Fruit fly (Drosophila melanogaster) whole organism, wandering third instar larva: ENCODE data around the gene Polr3I.

Experiments used
- Abd-B ChIP-seq: fragments of >200 bp; optimal IDR thresholded peaks from 2 replicates; lab custom pipeline; 2017; ENCODE audit warnings: missing biosample characterization, missing genetic modification characterization
- CG32264 ChIP-seq: fragments of 200-800 bp; sonication (Bioruptor generic); optimal IDR thresholded peaks from 2 replicates; lab custom pipeline; 2016; ENCODE audit warnings: missing biosample characterization, missing genetic modification characterization
- CG9705 ChIP-seq: fragments of 200-800 bp; sonication (Bioruptor generic); optimal IDR thresholded peaks from 2 replicates; lab custom pipeline; 2018; ENCODE audit warnings: missing biosample characterization, mild to moderate bottlenecking, missing genetic modification characterization
- CrebA ChIP-seq: fragments of 200-800 bp; sonication (Bioruptor generic); optimal IDR thresholded peaks from 2 replicates; lab custom pipeline; 2016; ENCODE audit warnings: missing biosample characterization, mild to moderate bottlenecking, missing genetic modification characterization, borderline replicate concordance
- Dfd ChIP-seq: fragments of >200 bp; optimal IDR thresholded peaks from 2 replicates; lab custom pipeline; 2017; ENCODE audit warnings: missing biosample characterization, missing genetic modification characterization
- Dif ChIP-seq: fragments of 200-275, 200-300 bp; sonication (Bioruptor generic); optimal IDR thresholded peaks from 2 replicates; lab custom pipeline; 2018; ENCODE audit warnings: missing biosample characterization, missing genetic modification characterization; ENCODE audit not compliant: partially characterized antibody
- GATAd ChIP-seq: sonication (Bioruptor generic); optimal IDR thresholded peaks from 2 replicates; lab custom pipeline; 2016; ENCODE audit warnings: missing biosample characterization, missing genetic modification characterization
- HLH106 ChIP-seq: fragments of 200-800 bp; optimal IDR thresholded peaks from 3 replicates; lab custom pipeline; 2019; ENCODE audit warnings: missing biosample characterization, mild to moderate bottlenecking, missing genetic modification characterization, moderate library complexity
- Jra ChIP-seq: sonication (Bioruptor generic); optimal IDR thresholded peaks from 2 replicates; lab custom pipeline; 2016; ENCODE audit warnings: missing biosample characterization, missing genetic modification characterization
- Mio ChIP-seq: sonication (Bioruptor generic); optimal IDR thresholded peaks from 2 replicates; lab custom pipeline; 2016; ENCODE audit warnings: missing biosample characterization, missing genetic modification characterization
- Myc ChIP-seq: fragments of >200 bp; optimal IDR thresholded peaks from 2 replicates; lab custom pipeline; 2017
- N ChIP-seq: fragments of >200 bp; optimal IDR thresholded peaks from 2 replicates; lab custom pipeline; 2018; ENCODE audit warnings: missing biosample characterization, missing external identifiers, missing genetic modification characterization
- OdsH ChIP-seq: fragments of 200-800 bp; sonication (Bioruptor generic); optimal IDR thresholded peaks from 2 replicates; lab custom pipeline; 2016; ENCODE audit warnings: missing biosample characterization, mild to moderate bottlenecking, missing genetic modification characterization
- Rel ChIP-seq, 2 experiments: fragments of 200-800 bp; sonication (Bioruptor generic) in 1 of 2; optimal IDR thresholded peaks; 2 replicates in 1 of 2; 3 replicates in 1 of 2; lab custom pipeline; 2016 to 2019; ENCODE audit warnings: mild to moderate bottlenecking in 2 of 2, missing biosample characterization in 2 of 2, missing genetic modification characterization in 2 of 2, moderate library complexity in 1 of 2
- Sp1 ChIP-seq: fragments of 200-800 bp; sonication (Bioruptor generic); optimal IDR thresholded peaks from 3 replicates; lab custom pipeline; 2019; ENCODE audit warnings: missing biosample characterization, mild to moderate bottlenecking, missing genetic modification characterization, moderate library complexity
- Vsx2 ChIP-seq: fragments of 200-300, 225-300 bp; sonication (Bioruptor generic); optimal IDR thresholded peaks from 2 replicates; lab custom pipeline; 2018; ENCODE audit warnings: missing biosample characterization, missing genetic modification characterization; ENCODE audit not compliant: partially characterized antibody
- br ChIP-seq: fragments of 200-800 bp; sonication (Bioruptor generic); optimal IDR thresholded peaks from 2 replicates; lab custom pipeline; 2016; ENCODE audit warnings: missing biosample characterization, missing genetic modification characterization
- brk ChIP-seq: fragments of 200-800 bp; sonication (Bioruptor generic); optimal IDR thresholded peaks from 2 replicates; lab custom pipeline; 2016; ENCODE audit warnings: missing biosample characterization, mild to moderate bottlenecking, missing genetic modification characterization
- dmrt93B ChIP-seq: fragments of 200-800 bp; sonication (Bioruptor generic); optimal IDR thresholded peaks from 2 replicates; lab custom pipeline; 2018; ENCODE audit warnings: missing biosample characterization, mild to moderate bottlenecking, missing genetic modification characterization
- dsf ChIP-seq: sonication (Bioruptor generic); optimal IDR thresholded peaks from 2 replicates; lab custom pipeline; 2016; ENCODE audit warnings: missing biosample characterization, missing genetic modification characterization, borderline replicate concordance
- ey ChIP-seq: fragments of 200-800 bp; sonication (Bioruptor generic); optimal IDR thresholded peaks from 2 replicates; lab custom pipeline; 2016; ENCODE audit warnings: missing biosample characterization, missing genetic modification characterization
- foxo ChIP-seq, 2 experiments: fragments of 200-800 bp; sonication (Bioruptor generic); optimal IDR thresholded peaks; 2 replicates in 1 of 2; 3 replicates in 1 of 2; lab custom pipeline; 2016 to 2017; ENCODE audit warnings: missing biosample characterization in 2 of 2, missing genetic modification characterization in 2 of 2
- fru ChIP-seq: fragments of 200-800 bp; sonication (Bioruptor generic); optimal IDR thresholded peaks from 3 replicates; lab custom pipeline; 2016; ENCODE audit warnings: missing biosample characterization, mild to moderate bottlenecking, missing genetic modification characterization
- h ChIP-seq: fragments of 200-800 bp; sonication (Bioruptor generic); optimal IDR thresholded peaks from 3 replicates; lab custom pipeline; 2016; ENCODE audit warnings: missing biosample characterization, mild to moderate bottlenecking, missing genetic modification characterization
- jim ChIP-seq: fragments of 175-275, 200-325 bp; sonication (Bioruptor generic); optimal IDR thresholded peaks from 2 replicates; lab custom pipeline; 2016; ENCODE audit warnings: missing biosample characterization, mild to moderate bottlenecking, missing genetic modification characterization
- lola ChIP-seq: fragments of >200 bp; optimal IDR thresholded peaks from 2 replicates; lab custom pipeline; 2017; ENCODE audit warnings: missing biosample characterization, missing genetic modification characterization
- pan ChIP-seq: fragments of >200 bp; optimal IDR thresholded peaks from 2 replicates; lab custom pipeline; 2017
- psq ChIP-seq: fragments of 200-800 bp; sonication (Bioruptor generic); optimal IDR thresholded peaks from 3 replicates; lab custom pipeline; 2017; ENCODE audit warnings: missing biosample characterization, mild to moderate bottlenecking, missing genetic modification characterization, moderate library complexity
- rgr ChIP-seq: fragments of 200-800 bp; sonication (Bioruptor generic); optimal IDR thresholded peaks from 3 replicates; lab custom pipeline; 2016; ENCODE audit warnings: missing biosample characterization, mild to moderate bottlenecking, missing genetic modification characterization
- sage ChIP-seq: fragments of 200-800 bp; sonication (Bioruptor generic); optimal IDR thresholded peaks from 2 replicates; lab custom pipeline; 2016; ENCODE audit warnings: missing biosample characterization, mild to moderate bottlenecking, missing genetic modification characterization
- sv ChIP-seq: fragments of 200-800 bp; sonication (Bioruptor generic); optimal IDR thresholded peaks from 3 replicates; lab custom pipeline; 2016; ENCODE audit warnings: missing biosample characterization, missing genetic modification characterization
- tai ChIP-seq: sonication (Bioruptor generic); optimal IDR thresholded peaks from 2 replicates; lab custom pipeline; 2016; ENCODE audit warnings: missing biosample characterization, missing genetic modification characterization
- usp ChIP-seq: fragments of >200 bp; optimal IDR thresholded peaks from 2 replicates; lab custom pipeline; 2017; ENCODE audit warnings: missing biosample characterization, missing genetic modification characterization
- woc ChIP-seq: sonication (Bioruptor generic); optimal IDR thresholded peaks from 2 replicates; lab custom pipeline; 2016; ENCODE audit warnings: missing biosample characterization, mild to moderate bottlenecking, missing genetic modification characterization

The Polr3I gene

DNA sequence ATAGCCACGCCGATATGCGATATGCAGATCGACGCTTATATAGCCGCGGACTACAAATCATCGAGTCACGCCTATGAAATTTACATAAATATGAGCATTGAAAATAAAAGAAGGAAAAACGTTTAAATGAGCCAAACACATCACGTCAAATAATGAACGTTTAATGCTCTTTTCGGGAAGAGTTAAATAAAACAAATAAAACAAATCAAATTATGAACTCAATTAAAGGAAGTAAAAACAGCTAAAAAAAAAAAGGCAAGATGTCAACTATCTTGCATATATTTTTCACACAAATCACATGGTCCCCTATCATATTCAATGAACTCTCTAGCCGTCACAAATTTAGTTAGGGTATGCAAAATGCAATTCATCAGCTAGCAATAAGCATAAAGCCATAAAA is 16.8 kb upstream of the Polr3I start:
- no peak for TF ChIP-seq sv (GFP tag; lab: Kevin White, UChicago)
- no peak for TF ChIP-seq GATAd (GFP tag; lab: Kevin White, UChicago)
- TF ChIP-seq usp, result no peak
- no peak for TF ChIP-seq ey (GFP tag; lab: Kevin White, UChicago)
- TF ChIP-seq h (GFP tag; lab: Kevin White, UChicago), result no peak
- no peak for TF ChIP-seq woc (GFP tag; lab: Kevin White, UChicago)
- TF ChIP-seq tai (GFP tag; lab: Kevin White, UChicago), result no peak
- TF ChIP-seq rgr (GFP tag; lab: Kevin White, UChicago), result no peak
- TF ChIP-seq Jra (GFP tag; lab: Kevin White, UChicago), result no peak
- no peak for TF ChIP-seq fru
- TF ChIP-seq Rel (GFP tag; optimal IDR thresholded peaks at IDR 0.05; lab: Kevin White, UChicago), result no peak
- no peak for TF ChIP-seq Rel (tag; optimal IDR thresholded peaks at IDR 0.05; lab: Kevin White, UChicago)
- no peak for TF ChIP-seq Dfd (GFP tag; lab: Kevin White, UChicago)

DNA sequence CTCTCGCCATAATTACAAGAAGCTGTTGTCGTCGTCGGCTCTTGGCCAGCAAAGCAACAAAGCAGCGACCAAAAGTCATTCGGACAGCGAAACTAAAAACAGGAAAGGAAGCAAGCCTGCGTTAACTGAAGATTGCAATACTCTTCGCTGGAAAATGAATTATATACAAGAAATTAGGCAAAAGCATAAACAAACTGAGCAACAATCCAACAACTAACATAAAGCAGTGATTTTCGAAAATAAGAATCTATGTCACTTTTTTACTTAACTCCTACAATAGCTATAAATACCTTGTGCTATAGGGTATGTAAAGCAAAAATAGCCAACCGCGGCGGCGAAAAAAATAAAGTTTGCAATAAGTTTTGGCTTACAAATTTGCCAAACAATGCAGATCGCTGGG is 12.6 kb upstream of the Polr3I start:
- TF ChIP-seq OdsH (GFP tag; lab: Kevin White, UChicago) (peak; percentile 34), h (GFP tag; lab: Kevin White, UChicago) (peak; percentile 29), usp (no peak), br (peak; percentile 23), ey (GFP tag; lab: Kevin White, UChicago) (peak; percentile 41), Abd-B (no peak), Dif (GFP tag; lab: Kevin White, UChicago) (no peak), Sp1 (GFP tag; lab: Kevin White, UChicago) (no peak), CG32264 (GFP tag; lab: Kevin White, UChicago) (no peak), Vsx2 (GFP tag; lab: Kevin White, UChicago) (no peak), Jra (GFP tag; lab: Kevin White, UChicago) (no peak), sv (GFP tag; lab: Kevin White, UChicago) (no peak), HLH106 (peak; percentile 18), jim (GFP tag; lab: Kevin White, UChicago) (no peak), GATAd (GFP tag; lab: Kevin White, UChicago) (no peak), brk (GFP tag; lab: Kevin White, UChicago) (no peak), dsf (GFP tag; lab: Kevin White, UChicago) (no peak), N (GFP tag; lab: Kevin White, UChicago) (no peak), lola (no peak), foxo (GFP tag; optimal IDR thresholded peaks at IDR 0.05; lab: Kevin White, UChicago) (peak in 1 of 2 experiments; percentile 14), Mio (GFP tag; lab: Kevin White, UChicago) (no peak), CG9705 (GFP tag; lab: Kevin White, UChicago) (no peak), rgr (GFP tag; lab: Kevin White, UChicago) (no peak), sage (no peak), fru (peak; percentile 55)
- TF ChIP-seq, all 38 proteins: peak for 7

DNA sequence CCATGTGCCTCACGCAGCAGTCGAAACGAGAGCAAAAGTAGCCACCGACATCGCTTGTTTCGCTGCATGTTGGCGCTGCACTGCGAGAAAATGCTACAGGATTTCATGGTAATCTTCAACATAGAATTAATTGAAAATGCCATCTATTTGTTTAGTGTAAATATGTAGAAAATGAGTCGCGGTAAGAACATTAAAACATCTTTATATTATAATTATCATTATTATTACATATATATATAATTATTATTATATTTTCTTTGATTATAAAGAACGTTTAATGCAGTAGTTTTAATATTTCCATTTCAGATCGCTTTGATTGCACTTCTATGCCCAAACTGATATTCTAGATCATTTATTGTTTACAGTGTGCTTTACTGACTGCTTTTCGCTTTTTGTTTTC is 11.3 kb upstream of the Polr3I start:
- TF ChIP-seq pan (lab: Kevin White, UChicago) (no peak), psq (peak; percentile 19), Sp1 (GFP tag; lab: Kevin White, UChicago) (peak; percentile 33), br (no peak), dmrt93B (GFP tag; lab: Kevin White, UChicago) (peak; percentile 12), Abd-B (no peak), Myc (lab: Kevin White, UChicago) (no peak), jim (GFP tag; lab: Kevin White, UChicago) (no peak), HLH106 (peak; percentile 23)

DNA sequence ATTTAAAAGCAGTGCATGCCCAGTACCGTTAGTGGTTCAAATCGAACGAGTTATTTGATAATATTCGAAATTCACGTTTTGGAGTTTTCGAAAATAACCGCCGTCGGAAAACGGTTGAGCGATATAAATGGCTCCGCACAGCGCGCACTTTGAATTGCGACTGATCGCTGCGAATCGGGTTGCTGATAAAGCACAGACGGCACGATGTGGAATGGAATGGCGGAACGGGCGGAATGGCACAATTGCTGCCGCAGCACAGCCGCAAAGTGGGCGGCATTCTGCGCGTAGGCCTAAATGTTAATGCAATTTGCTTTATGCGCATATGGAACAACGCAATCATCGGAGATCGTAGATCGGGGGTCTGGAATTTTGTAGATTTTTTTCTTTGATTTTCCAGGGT is 9.7 kb upstream of the Polr3I start:
- TF ChIP-seq pan (lab: Kevin White, UChicago) (no peak), CrebA (GFP tag; lab: Kevin White, UChicago) (no peak), dsf (GFP tag; lab: Kevin White, UChicago) (no peak), CG9705 (GFP tag; lab: Kevin White, UChicago) (no peak), dmrt93B (GFP tag; lab: Kevin White, UChicago) (no peak), usp (no peak), OdsH (GFP tag; lab: Kevin White, UChicago) (no peak), sage (no peak), psq (no peak), CG32264 (GFP tag; lab: Kevin White, UChicago) (no peak), HLH106 (no peak)
